Worm (Caenorhabditis elegans) whole organism, L2 larva: ENCODE results near the gene scl-9.
A peak's percentile ranks its signal among the peaks of the same experiment; 100 is the strongest.

Experiments
- C34F6.9 ChIP-seq: fragments of 150-350 bp; optimal IDR thresholded peaks from 2 replicates; lab custom pipeline; 2014; ENCODE audit warnings: missing biosample characterization, missing genetic modification characterization
- alr-1 ChIP-seq: fragments of 150-350 bp; optimal IDR thresholded peaks from 2 replicates; lab custom pipeline; 2014; ENCODE audit warnings: missing biosample characterization, missing genetic modification characterization
- blmp-1 ChIP-seq: sonication (generic microtip); optimal IDR thresholded peaks from 2 replicates; lab custom pipeline; 2017; ENCODE audit warnings: missing genetic modification characterization, mild to moderate bottlenecking, missing compliant biosample characterization, antibody characterized with exemption, moderate library complexity; ENCODE audit not compliant: insufficient read depth
- ceh-16 ChIP-seq: fragments of 150-350 bp; optimal IDR thresholded peaks from 2 replicates; lab custom pipeline; 2014; ENCODE audit warnings: missing biosample characterization, missing genetic modification characterization
- ceh-82 ChIP-seq: fragments of 150-350 bp; optimal IDR thresholded peaks from 2 replicates; lab custom pipeline; 2014; ENCODE audit warnings: missing biosample characterization, missing genetic modification characterization
- crh-2 ChIP-seq: sonication (generic microtip); optimal IDR thresholded peaks from 2 replicates; lab custom pipeline; 2017; ENCODE audit warnings: missing biosample characterization, missing genetic modification characterization
- egl-27 ChIP-seq: sonication (generic microtip); optimal IDR thresholded peaks from 3 replicates; lab custom pipeline; 2017; ENCODE audit warnings: missing biosample characterization, missing genetic modification reagents, missing genetic modification characterization
- elt-3 ChIP-seq: sonication (generic microtip); optimal IDR thresholded peaks from 2 replicates; lab custom pipeline; 2017; ENCODE audit warnings: missing biosample characterization, missing genetic modification characterization
- fos-1 ChIP-seq: fragments of 150-350 bp; optimal IDR thresholded peaks from 2 replicates; lab custom pipeline; 2014; ENCODE audit warnings: missing biosample characterization, missing genetic modification characterization
- lin-11 ChIP-seq: fragments of 150-350 bp; sonication (generic microtip); optimal IDR thresholded peaks from 2 replicates; lab custom pipeline; 2014; ENCODE audit warnings: missing biosample characterization, missing genetic modification characterization, inconsistent platforms, mixed read lengths
- lin-13 ChIP-seq: fragments of 150-350 bp; optimal IDR thresholded peaks from 2 replicates; lab custom pipeline; 2014; ENCODE audit warnings: missing biosample characterization, missing genetic modification reagents, missing genetic modification characterization
- nhr-129 ChIP-seq: fragments of 150-350 bp; optimal IDR thresholded peaks from 2 replicates; lab custom pipeline; 2014; ENCODE audit warnings: missing biosample characterization, missing genetic modification characterization
- nhr-21 ChIP-seq: fragments of 150-350 bp; optimal IDR thresholded peaks from 2 replicates; lab custom pipeline; 2014; ENCODE audit warnings: missing biosample characterization, missing genetic modification characterization
- nhr-237 ChIP-seq: fragments of 150-350 bp; optimal IDR thresholded peaks from 2 replicates; lab custom pipeline; 2014; ENCODE audit warnings: missing biosample characterization, missing genetic modification characterization
- nhr-25 ChIP-seq: fragments of 150-350 bp; sonication (generic microtip); optimal IDR thresholded peaks from 3 replicates; lab custom pipeline; 2014; ENCODE audit warnings: missing biosample characterization, missing genetic modification characterization
- nhr-6 ChIP-seq: fragments of 150-350 bp; optimal IDR thresholded peaks from 2 replicates; lab custom pipeline; 2014; ENCODE audit warnings: missing biosample characterization, missing genetic modification characterization
- peb-1 ChIP-seq: fragments of 150-350 bp; optimal IDR thresholded peaks from 2 replicates; lab custom pipeline; 2014; ENCODE audit warnings: missing biosample characterization, missing genetic modification characterization
- unc-62 ChIP-seq: fragments of 150-350 bp; optimal IDR thresholded peaks from 2 replicates; lab custom pipeline; 2014; ENCODE audit warnings: missing biosample characterization, missing genetic modification reagents, missing genetic modification characterization
- ztf-1 ChIP-seq: fragments of 200-800 bp; sonication (Bioruptor generic); conservative IDR thresholded peaks from 2 replicates; pipeline ENCODE4 v1.3.6; 2022; ENCODE audit warnings: missing genetic modification characterization, missing compliant biosample characterization
- ztf-4 ChIP-seq: fragments of 150-350 bp; optimal IDR thresholded peaks from 2 replicates; lab custom pipeline; 2014; ENCODE audit warnings: missing biosample characterization, missing genetic modification characterization

The scl-9 gene

ce11 chrIV:13093677-13094076 is 46.7 kb downstream of the scl-9 start, which contains the start of the genes prcc-1 and C39E9.12 (continued):
- TF ChIP-seq nhr-25 (tag; lab: Kevin White, UChicago) (no peak), crh-2 (tag; lab: Kevin White, UChicago) (peak; percentile 76)

- TF ChIP-seq egl-27 (tag; lab: Kevin White, UChicago) (no peak), blmp-1 (no peak), lin-13 (GFP tag; lab: Kevin White, UChicago) (no peak), peb-1 (tag; lab: Kevin White, UChicago) (no peak), nhr-6 (tag; lab: Kevin White, UChicago) (no peak), C34F6.9 (no peak), unc-62 (GFP tag; lab: Kevin White, UChicago) (no peak), fos-1 (tag; lab: Kevin White, UChicago) (no peak), nhr-25 (tag; lab: Kevin White, UChicago) (no peak), ztf-4 (tag; lab: Kevin White, UChicago) (no peak), alr-1 (tag; lab: Kevin White, UChicago) (no peak), crh-2 (tag; lab: Kevin White, UChicago) (no peak), ceh-82 (tag; lab: Kevin White, UChicago) (no peak), elt-3 (tag; lab: Kevin White, UChicago) (no peak), lin-11 (tag; lab: Kevin White, UChicago) (no peak), nhr-21 (tag; lab: Kevin White, UChicago) (no peak), ztf-1 (GFP tag; lab: Robert Waterston, UW) (no peak), nhr-237 (no peak)
These were observed 48.5 kb downstream of the scl-9 start, which contains the start of gene rfc-3 for ce11 chrIV:13095462-13095861. Gene rfc-3 (plus strand): TSS chrIV:13095762.

DNA sequence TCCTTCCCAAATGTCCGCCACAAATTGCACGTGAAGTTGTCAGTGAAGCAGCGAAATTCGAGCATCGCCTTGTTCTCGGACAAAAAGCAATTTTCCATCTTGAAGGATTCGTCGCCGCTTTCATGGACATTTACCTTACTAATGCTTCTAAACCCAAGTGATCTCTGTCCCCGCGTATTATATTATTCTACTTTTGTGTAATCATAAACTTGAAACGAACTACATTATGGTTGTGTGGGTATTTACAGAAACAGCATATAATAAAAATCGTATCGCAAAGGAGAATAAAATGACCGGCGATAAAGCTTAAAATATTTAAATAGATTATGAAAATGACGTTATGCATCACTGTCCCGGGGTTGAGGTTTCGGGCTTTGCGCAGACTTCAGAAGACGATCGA is 49.8 kb downstream of the scl-9 start:
- no peak for TF ChIP-seq unc-62 (GFP tag; lab: Kevin White, UChicago)
- TF ChIP-seq ztf-4 (tag; lab: Kevin White, UChicago): no peak
- TF ChIP-seq ceh-16: no peak
- no peak for TF ChIP-seq lin-11 (tag; lab: Kevin White, UChicago)
- no peak for TF ChIP-seq ztf-1 (GFP tag; lab: Robert Waterston, UW)
- TF ChIP-seq crh-2 (tag; lab: Kevin White, UChicago): no peak
- peak; percentile 27 for TF ChIP-seq nhr-129
